Fruit fly (Drosophila melanogaster) whole organism, embryonic: ENCODE data around the gene CG42525.

Experiments
- Adf1 ChIP-seq: fragments of 200-800 bp; sonication (Bioruptor generic); IDR thresholded peaks from 2 replicates; pipeline ENCODE4 v1.3.6; 2022; ENCODE audit warnings: missing biosample characterization, missing genetic modification characterization
- Atf-2 ChIP-seq: fragments of 200-800 bp; sonication (Bioruptor generic); optimal IDR thresholded peaks from 2 replicates; lab custom pipeline; 2016; ENCODE audit warnings: missing biosample characterization, missing genetic modification characterization
- Atf3 ChIP-seq: fragments of 200-800 bp; sonication (Bioruptor generic); optimal IDR thresholded peaks from 3 replicates; lab custom pipeline; 2016; ENCODE audit warnings: missing biosample characterization, missing genetic modification characterization
- Bdp1 ChIP-seq: fragments of 200-800 bp; sonication (Bioruptor generic); optimal IDR thresholded peaks from 3 replicates; lab custom pipeline; 2016; ENCODE audit warnings: missing biosample characterization, missing genetic modification characterization
- Blimp-1 ChIP-seq: fragments of 200-800 bp; sonication (Bioruptor generic); optimal IDR thresholded peaks from 3 replicates; lab custom pipeline; 2018; ENCODE audit warnings: missing biosample characterization, missing genetic modification characterization, mild to moderate bottlenecking, moderate library complexity, missing genetic modification reagents
- CG10543 ChIP-seq: fragments of 200-800 bp; sonication (Bioruptor generic); optimal IDR thresholded peaks from 3 replicates; lab custom pipeline; 2017; ENCODE audit warnings: missing biosample characterization, mild to moderate bottlenecking, missing genetic modification characterization, moderate library complexity
- CG10979 ChIP-seq: fragments of 200-800 bp; sonication (Bioruptor generic); optimal IDR thresholded peaks from 2 replicates; lab custom pipeline; 2018; ENCODE audit warnings: missing biosample characterization, mild to moderate bottlenecking, missing genetic modification characterization, moderate library complexity
- CG11085 ChIP-seq: fragments of 200-800 bp; sonication (Bioruptor generic); IDR thresholded peaks from 2 replicates; pipeline ENCODE4 v1.3.6; 2022; ENCODE audit warnings: missing biosample characterization, missing genetic modification characterization
- CG12299 ChIP-seq: fragments of 200-800 bp; sonication (Bioruptor generic); optimal IDR thresholded peaks from 2 replicates; lab custom pipeline; 2018; ENCODE audit warnings: missing biosample characterization, mild to moderate bottlenecking, missing genetic modification characterization
- CG12769 ChIP-seq: fragments of 200-800 bp; sonication (Bioruptor generic); optimal IDR thresholded peaks from 2 replicates; lab custom pipeline; 2019; ENCODE audit warnings: missing biosample characterization, mild to moderate bottlenecking, missing genetic modification characterization, moderate library complexity
- CG13287 ChIP-seq: fragments of 200-800 bp; sonication (Bioruptor generic); IDR thresholded peaks from 2 replicates; pipeline ENCODE4 v1.3.6; 2022; ENCODE audit warnings: missing biosample characterization, missing genetic modification characterization; ENCODE audit not compliant: partially characterized antibody
- CG13624 ChIP-seq: fragments of 200-800 bp; sonication (Bioruptor generic); optimal IDR thresholded peaks from 2 replicates; lab custom pipeline; 2016; ENCODE audit warnings: missing biosample characterization, missing genetic modification characterization
- CG17186 ChIP-seq: fragments of 200-800 bp; sonication (Bioruptor generic); optimal IDR thresholded peaks from 3 replicates; lab custom pipeline; 2017; ENCODE audit warnings: missing biosample characterization, missing genetic modification reagents, missing genetic modification characterization
- CG17802 ChIP-seq: fragments of 200-800 bp; sonication (Bioruptor generic); optimal IDR thresholded peaks from 2 replicates; lab custom pipeline; 2018; ENCODE audit warnings: missing biosample characterization, mild to moderate bottlenecking, missing genetic modification characterization, moderate library complexity
- CG1832 ChIP-seq: fragments of 200-800 bp; sonication (Bioruptor generic); optimal IDR thresholded peaks from 2 replicates; lab custom pipeline; 2017; ENCODE audit warnings: missing biosample characterization, mild to moderate bottlenecking, missing genetic modification characterization, inconsistent platforms
- CG18476 ChIP-seq: fragments of 200-800 bp; sonication (Bioruptor generic); optimal IDR thresholded peaks from 2 replicates; lab custom pipeline; 2016; ENCODE audit warnings: missing biosample characterization, mild to moderate bottlenecking, missing genetic modification characterization
- CG18619 ChIP-seq: fragments of 200-800 bp; sonication (Bioruptor generic); optimal IDR thresholded peaks from 3 replicates; lab custom pipeline; 2017; ENCODE audit warnings: missing biosample characterization, mild to moderate bottlenecking, missing genetic modification characterization
- CG3995 ChIP-seq: fragments of 200-800 bp; sonication (Bioruptor generic); optimal IDR thresholded peaks from 3 replicates; lab custom pipeline; 2016; ENCODE audit warnings: missing biosample characterization, missing genetic modification characterization
- CG4424 ChIP-seq: fragments of 200-800 bp; sonication (Bioruptor generic); optimal IDR thresholded peaks from 3 replicates; lab custom pipeline; 2016; ENCODE audit warnings: missing biosample characterization, missing genetic modification characterization
- CG8765 ChIP-seq: fragments of 200-800 bp; sonication (Bioruptor generic); IDR thresholded peaks from 2 replicates; pipeline ENCODE4 v1.3.6; 2022; ENCODE audit warnings: missing biosample characterization, missing genetic modification characterization
- CG9932 ChIP-seq: fragments of 200-800 bp; sonication (Bioruptor generic); IDR thresholded peaks from 2 replicates; pipeline ENCODE4 v1.3.6; 2022; ENCODE audit warnings: missing biosample characterization, missing genetic modification characterization
- Gsc ChIP-seq: fragments of 200-800 bp; sonication (Bioruptor generic); IDR thresholded peaks from 2 replicates; pipeline ENCODE4 v1.3.6; 2022; ENCODE audit warnings: missing biosample characterization, missing genetic modification characterization
- HLH3B ChIP-seq: fragments of 200-800 bp; sonication (Bioruptor generic); IDR thresholded peaks from 2 replicates; pipeline ENCODE4 v1.3.6; 2022; ENCODE audit warnings: missing biosample characterization, missing genetic modification characterization
- HmgZ ChIP-seq: fragments of 200-800 bp; sonication (Bioruptor generic); optimal IDR thresholded peaks from 2 replicates; lab custom pipeline; 2018; ENCODE audit warnings: missing biosample characterization, mild to moderate bottlenecking, missing genetic modification characterization
- Kr ChIP-seq: fragments of 200-800 bp; sonication (Bioruptor generic); optimal IDR thresholded peaks from 2 replicates; lab custom pipeline; 2017; ENCODE audit warnings: missing biosample characterization, mild to moderate bottlenecking, missing genetic modification characterization
- Med ChIP-seq: fragments of 200-800 bp; sonication (Bioruptor generic); peaks from one replicate; lab custom pipeline; 2016; ENCODE audit warnings: missing biosample characterization, missing genetic modification characterization, mild to moderate bottlenecking, inconsistent platforms, moderate library complexity
- NC2β ChIP-seq: fragments of 200-800 bp; sonication (Bioruptor generic); optimal IDR thresholded peaks from 2 replicates; lab custom pipeline; 2016; ENCODE audit warnings: missing biosample characterization, missing genetic modification characterization
- YL-1 ChIP-seq: fragments of 200-800 bp; sonication (Bioruptor generic); optimal IDR thresholded peaks from 3 replicates; lab custom pipeline; 2017; ENCODE audit warnings: missing biosample characterization, mild to moderate bottlenecking, missing genetic modification characterization
- bab2 ChIP-seq: fragments of 200-800 bp; sonication (Bioruptor generic); optimal IDR thresholded peaks from 2 replicates; lab custom pipeline; 2016; ENCODE audit warnings: missing biosample characterization, missing genetic modification characterization
- bbx ChIP-seq: fragments of 200-800 bp; sonication (Bioruptor generic); IDR thresholded peaks from 2 replicates; pipeline ENCODE4 v1.3.6; 2022; ENCODE audit warnings: missing biosample characterization, missing genetic modification characterization; ENCODE audit not compliant: partially characterized antibody
- cad ChIP-seq: fragments of >200 bp; optimal IDR thresholded peaks from 2 replicates; lab custom pipeline; 2017; ENCODE audit warnings: missing biosample characterization, missing genetic modification characterization
- caup ChIP-seq: fragments of 200-800 bp; sonication (Bioruptor generic); optimal IDR thresholded peaks from 3 replicates; lab custom pipeline; 2017; ENCODE audit warnings: missing biosample characterization, mild to moderate bottlenecking, missing genetic modification characterization, moderate library complexity; ENCODE audit not compliant: severe bottlenecking
- cwo ChIP-seq: fragments of 200-800 bp; sonication (Bioruptor generic); optimal IDR thresholded peaks from 3 replicates; lab custom pipeline; 2017; ENCODE audit warnings: missing biosample characterization, missing genetic modification characterization, mild to moderate bottlenecking, moderate library complexity, missing genetic modification reagents
- exex ChIP-seq: fragments of 200-800 bp; sonication (Bioruptor generic); optimal IDR thresholded peaks from 4 replicates; lab custom pipeline; 2018; ENCODE audit warnings: missing biosample characterization, mild to moderate bottlenecking, missing genetic modification characterization, moderate library complexity
- kay ChIP-seq: fragments of 200-800 bp; sonication (Bioruptor generic); optimal IDR thresholded peaks from 2 replicates; lab custom pipeline; 2016; ENCODE audit warnings: missing biosample characterization, missing genetic modification characterization
- lov ChIP-seq, 2 experiments: fragments of 200-800 bp in 1 of 2; fragments of >200 bp in 1 of 2; sonication (Bioruptor generic) in 1 of 2; IDR thresholded peaks in 1 of 2; optimal IDR thresholded peaks in 1 of 2; 2 replicates in 1 of 2; 3 replicates in 1 of 2; pipeline versions ENCODE4 v1.3.6 to Lab custom; 2017 to 2022; ENCODE audit warnings: missing biosample characterization in 1 of 2, missing genetic modification characterization in 1 of 2
- maf-S ChIP-seq: fragments of 200-800 bp; sonication (Bioruptor generic); optimal IDR thresholded peaks from 2 replicates; lab custom pipeline; 2016; ENCODE audit warnings: missing biosample characterization, missing genetic modification characterization
- nom ChIP-seq: fragments of 200-800 bp; sonication (Bioruptor generic); optimal IDR thresholded peaks from 2 replicates; lab custom pipeline; 2017; ENCODE audit warnings: missing biosample characterization, missing genetic modification characterization, mild to moderate bottlenecking, moderate library complexity, missing genetic modification reagents
- p53 ChIP-seq: fragments of 200-800 bp; sonication (Bioruptor generic); optimal IDR thresholded peaks from 2 replicates; lab custom pipeline; 2016; ENCODE audit warnings: missing biosample characterization, missing genetic modification characterization
- ranshi ChIP-seq: fragments of 200-800 bp; sonication (Bioruptor generic); IDR thresholded peaks from 2 replicates; pipeline ENCODE4 v1.3.6; 2022; ENCODE audit warnings: missing biosample characterization, missing genetic modification characterization
- row ChIP-seq: fragments of 200-800 bp; sonication (Bioruptor generic); IDR thresholded peaks from 3 replicates; pipeline ENCODE4 v1.3.6; 2022; ENCODE audit warnings: missing biosample characterization, missing genetic modification characterization
- sd ChIP-seq: fragments of 200-800 bp; sonication (Bioruptor generic); optimal IDR thresholded peaks from 3 replicates; lab custom pipeline; 2018; ENCODE audit warnings: missing biosample characterization, mild to moderate bottlenecking, missing genetic modification characterization, moderate library complexity
- sens-2 ChIP-seq: fragments of 200-800 bp; sonication (Bioruptor generic); IDR thresholded peaks from 2 replicates; pipeline ENCODE4 v1.3.6; 2022; ENCODE audit warnings: missing biosample characterization, missing genetic modification characterization
- sima ChIP-seq: fragments of 200-800 bp; sonication (Bioruptor generic); optimal IDR thresholded peaks from 2 replicates; lab custom pipeline; 2016; ENCODE audit warnings: missing biosample characterization, missing genetic modification characterization
- ssp ChIP-seq: fragments of 200-800 bp; sonication (Bioruptor generic); IDR thresholded peaks from 2 replicates; pipeline ENCODE4 v1.3.6; 2022; ENCODE audit warnings: missing biosample characterization, missing genetic modification characterization
- stwl ChIP-seq: fragments of 200-800 bp; sonication (Bioruptor generic); optimal IDR thresholded peaks from 3 replicates; lab custom pipeline; 2018; ENCODE audit warnings: missing biosample characterization, mild to moderate bottlenecking, missing genetic modification characterization, moderate library complexity
- vfl ChIP-seq: fragments of 200-800 bp; sonication (Bioruptor generic); optimal IDR thresholded peaks from 2 replicates; lab custom pipeline; 2016; ENCODE audit warnings: missing biosample characterization, missing genetic modification characterization
- zf30C ChIP-seq: fragments of 200-800 bp; sonication (Bioruptor generic); optimal IDR thresholded peaks from 3 replicates; lab custom pipeline; 2018; ENCODE audit warnings: missing biosample characterization, mild to moderate bottlenecking, missing genetic modification characterization

CG42525 gene

dm6 chr3L:3149060-3149872 lies 40.3 kb downstream of the CG42525 start (continued):
- TF ChIP-seq caup (GFP tag; lab: Kevin White, UChicago) (peak; percentile 8), Bdp1 (no peak), Atf3 (GFP tag; lab: Kevin White, UChicago) (peak; percentile 81), stwl (tag; lab: Kevin White, UChicago) (no peak), sd (peak; percentile 80), Gsc (GFP tag; lab: Robert Waterston, UW) (no peak), CG3995 (peak; percentile 38), CG13624 (GFP tag; lab: Kevin White, UChicago) (peak; percentile 72), CG10543 (GFP tag; lab: Kevin White, UChicago) (peak; percentile 96), NC2β (GFP tag; lab: Kevin White, UChicago) (no peak), zf30C (GFP tag; lab: Kevin White, UChicago) (no peak), CG13287 (GFP tag; lab: Robert Waterston, UW) (peak; percentile 46; the same call in 1 of the 2 replicates), YL-1 (GFP tag; lab: Kevin White, UChicago) (peak; percentile 85), Med (peak; percentile 12), sima (GFP tag; lab: Kevin White, UChicago) (no peak), CG12299 (peak; percentile 12), HLH3B (GFP tag; lab: Robert Waterston, UW) (no peak), CG8765 (no peak), Atf-2 (GFP tag; lab: Kevin White, UChicago) (no peak), CG18476 (no peak), kay (GFP tag; lab: Kevin White, UChicago) (peak; percentile 8), nom (GFP tag; lab: Kevin White, UChicago) (peak; percentile 25), CG11085 (GFP tag; lab: Robert Waterston, UW) (no peak), Blimp-1 (GFP tag; lab: Kevin White, UChicago) (no peak), maf-S (GFP tag; lab: Kevin White, UChicago) (no peak), CG10979 (tag; lab: Kevin White, UChicago) (no peak), CG18619 (GFP tag; lab: Kevin White, UChicago) (no peak), CG4424 (no peak), sens-2 (GFP tag; lab: Robert Waterston, UW) (no peak), cwo (GFP tag; lab: Kevin White, UChicago) (peak; percentile 46), p53 (no peak), vfl (GFP tag; lab: Kevin White, UChicago) (no peak), CG17802 (tag; lab: Kevin White, UChicago) (no peak), CG12769 (tag; lab: Kevin White, UChicago) (no peak), bbx (GFP tag; lab: Robert Waterston, UW) (peak; percentile 24; the same call in 1 of the 2 replicates), Kr (GFP tag; lab: Kevin White, UChicago) (no peak), lov (optimal IDR thresholded peaks at IDR 0.05; lab: Kevin White, UChicago) (no peak), lov (GFP tag; IDR thresholded peaks at IDR 0.05; lab: Robert Waterston, UW) (no peak), row (GFP tag; lab: Robert Waterston, UW) (0 out of 3 replicates have a peak, but pooled peaks have one; percentile 39), CG9932 (GFP tag; lab: Robert Waterston, UW) (peak; percentile 13; the same call in 1 of the 2 replicates), Adf1 (GFP tag; lab: Robert Waterston, UW) (peak; percentile 84), CG17186 (GFP tag; lab: Kevin White, UChicago) (no peak), ranshi (GFP tag; lab: Robert Waterston, UW) (peak; percentile 23; the same call in 1 of the 2 replicates), bab2 (GFP tag; lab: Kevin White, UChicago) (no peak), cad (GFP tag; lab: Kevin White, UChicago) (no peak), CG1832 (GFP tag; lab: Kevin White, UChicago) (peak; percentile 82), ssp (no peak), HmgZ (tag; lab: Kevin White, UChicago) (peak; percentile 50), exex (tag; lab: Kevin White, UChicago) (peak; percentile 85)
